Fruit fly (Drosophila melanogaster): ENCODE measurements around the gene pxb.

- TF ChIP-seq CG8478 (optimal IDR thresholded peaks at IDR 0.05) (no peak), CTCF (optimal IDR thresholded peaks at IDR 0.05) (no peak)
Observed at dm6 chr3R:15640006-15640405, 26.0 kb upstream of the pxb start.
